Worm (Caenorhabditis elegans) whole organism, early embryonic: ENCODE data around the gene Y39A1A.2.

Source experiments
- B0310.2 ChIP-seq: sonication (generic microtip); optimal IDR thresholded peaks from 2 replicates; lab custom pipeline; 2016; ENCODE audit warnings: mild to moderate bottlenecking, missing genetic modification characterization, missing compliant biosample characterization
- F13C5.2 ChIP-seq: sonication (generic microtip); optimal IDR thresholded peaks from 2 replicates; lab custom pipeline; 2017; ENCODE audit warnings: mild to moderate bottlenecking, missing genetic modification characterization, inconsistent platforms, missing compliant biosample characterization
- aly-1 ChIP-seq: sonication (generic microtip); optimal IDR thresholded peaks from 2 replicates; lab custom pipeline; 2016; ENCODE audit warnings: missing genetic modification characterization, missing compliant biosample characterization
- ama-1 ChIP-seq: fragments of 150-350 bp; optimal IDR thresholded peaks from 2 replicates; lab custom pipeline; 2014
- ceh-36 ChIP-seq: sonication (generic microtip); optimal IDR thresholded peaks from 2 replicates; lab custom pipeline; 2016; ENCODE audit warnings: missing genetic modification characterization, inconsistent platforms, missing compliant biosample characterization
- ets-7 ChIP-seq: sonication (generic microtip); optimal IDR thresholded peaks from 2 replicates; lab custom pipeline; 2016; ENCODE audit warnings: missing genotype, missing genetic modification characterization, missing compliant biosample characterization
- flt-1 ChIP-seq: fragments of 200-800 bp; sonication (Bioruptor generic); IDR thresholded peaks from 2 replicates; pipeline ENCODE4 v1.3.6; 2022; ENCODE audit warnings: missing genetic modification characterization, missing compliant biosample characterization
- hmbx-1 ChIP-seq: sonication (generic microtip); optimal IDR thresholded peaks from 2 replicates; lab custom pipeline; 2016; ENCODE audit warnings: mild to moderate bottlenecking, missing genetic modification characterization, missing compliant biosample characterization
- hnd-1 ChIP-seq: sonication (generic microtip); optimal IDR thresholded peaks from 2 replicates; lab custom pipeline; 2016; ENCODE audit warnings: missing genetic modification characterization, missing compliant biosample characterization
- pes-1 ChIP-seq: fragments of 200-800 bp; sonication (Bioruptor generic); IDR thresholded peaks from 2 replicates; pipeline ENCODE4 v1.3.6; 2022; ENCODE audit warnings: missing genetic modification reagents, missing genetic modification characterization, missing compliant biosample characterization
- scrt-1 ChIP-seq: fragments of 200-800 bp; sonication (Bioruptor generic); IDR thresholded peaks from 2 replicates; pipeline ENCODE4 v1.3.6; 2022; ENCODE audit warnings: missing genetic modification characterization, missing compliant biosample characterization
- sea-1 ChIP-seq: fragments of 200-800 bp; sonication (Bioruptor generic); conservative IDR thresholded peaks from 2 replicates; pipeline ENCODE4 v1.3.6; 2022; ENCODE audit warnings: missing genetic modification characterization, missing compliant biosample characterization
- tbx-11 ChIP-seq: fragments of 200-800 bp; sonication (Bioruptor generic); IDR thresholded peaks from 2 replicates; pipeline ENCODE4 v1.3.6; 2022; ENCODE audit warnings: missing genetic modification characterization, missing compliant biosample characterization
- tra-4 ChIP-seq: sonication (generic microtip); optimal IDR thresholded peaks from 2 replicates; lab custom pipeline; 2017; ENCODE audit warnings: missing genetic modification characterization, missing compliant biosample characterization

ce11 chrIII:10631870-10632509 lies 28.6 kb upstream of the Y39A1A.2 start:
- no peak for TF ChIP-seq pes-1
- TF ChIP-seq ama-1 (lab: Kevin White, UChicago), result no peak
- TF ChIP-seq B0310.2 (tag; lab: Kevin White, UChicago), result no peak
- no peak for TF ChIP-seq flt-1 (GFP tag; lab: Robert Waterston, UW)
- TF ChIP-seq ets-7 (tag; lab: Kevin White, UChicago), result no peak
- TF ChIP-seq F13C5.2 (tag; lab: Kevin White, UChicago), result no peak
- no peak for TF ChIP-seq sea-1 (GFP tag; lab: Robert Waterston, UW)
- no peak for TF ChIP-seq aly-1 (tag; lab: Kevin White, UChicago)
- TF ChIP-seq tra-4 (tag; lab: Kevin White, UChicago), result no peak
- no peak for TF ChIP-seq scrt-1 (GFP tag; lab: Robert Waterston, UW)
- no peak for TF ChIP-seq hmbx-1 (tag; lab: Kevin White, UChicago)
- no peak for TF ChIP-seq ceh-36 (tag; lab: Kevin White, UChicago)
- no peak for TF ChIP-seq hnd-1 (tag; lab: Kevin White, UChicago)
- no peak for TF ChIP-seq tbx-11 (GFP tag; lab: Robert Waterston, UW)
